Worm (Caenorhabditis elegans): ENCODE data around the gene W03H9.1.
A peak's percentile ranks its signal among the peaks of the same experiment; 100 is the strongest.

DNA sequence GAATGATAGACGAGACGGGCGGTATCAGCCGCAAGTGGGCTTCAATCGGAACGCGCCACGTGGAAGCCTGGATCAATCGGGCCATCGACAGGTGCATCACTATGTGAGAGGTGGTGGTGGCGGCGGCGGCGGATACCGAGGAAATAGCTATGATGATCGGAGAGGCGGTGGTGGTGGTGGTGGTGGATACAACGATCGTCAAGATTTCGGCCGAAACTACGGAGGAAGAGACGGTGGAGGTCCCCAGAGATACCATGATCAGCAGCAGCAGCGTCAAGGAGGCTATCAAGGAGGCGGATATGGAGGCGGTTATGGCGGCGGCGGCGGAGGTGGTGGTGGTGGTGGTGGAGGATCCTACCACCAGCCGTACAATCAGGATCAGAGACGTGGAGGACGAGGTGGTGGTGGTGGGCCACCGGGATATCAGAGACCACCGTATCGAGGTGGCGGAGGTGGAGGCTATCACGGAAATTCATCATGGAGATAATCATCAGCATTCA, 15.5 kb upstream of the W03H9.1 start:
- no peak for TF ChIP-seq flt-1 (GFP tag; IDR thresholded peaks at IDR 0.05)
- no peak for TF ChIP-seq ama-1 (optimal IDR thresholded peaks at IDR 0.05)
- no peak for TF ChIP-seq F13C5.2 (tag; optimal IDR thresholded peaks at IDR 0.05)
- TF ChIP-seq hnd-1 (tag; optimal IDR thresholded peaks at IDR 0.05), result no peak
- no peak for TF ChIP-seq B0310.2 (tag; optimal IDR thresholded peaks at IDR 0.05)
- no peak for TF ChIP-seq tra-4 (tag; optimal IDR thresholded peaks at IDR 0.05)
- no peak for TF ChIP-seq tbx-11 (GFP tag; IDR thresholded peaks at IDR 0.05)
- no peak for TF ChIP-seq tbx-37 (GFP tag; conservative IDR thresholded peaks at IDR 0.05)
- 0 out of 2 replicates have a peak, but pooled peaks have one; percentile 56 for TF ChIP-seq scrt-1 (GFP tag; IDR thresholded peaks at IDR 0.05)

Data from whole organism, early embryonic.